Worm (Caenorhabditis elegans) whole organism, L2 larva: ENCODE results near the gene sma-9.

ENCODE experiments used
- F13H6.1 ChIP-seq: sonication (generic microtip); optimal IDR thresholded peaks from 2 replicates; lab custom pipeline; 2016; ENCODE audit warnings: missing genetic modification characterization, missing compliant biosample characterization
- alr-1 ChIP-seq: fragments of 150-350 bp; optimal IDR thresholded peaks from 2 replicates; lab custom pipeline; 2014; ENCODE audit warnings: missing biosample characterization, missing genetic modification characterization
- ama-1 ChIP-seq: fragments of 150-350 bp; optimal IDR thresholded peaks from 2 replicates; lab custom pipeline; 2018; ENCODE audit warnings: inconsistent platforms
- egl-27 ChIP-seq: sonication (generic microtip); optimal IDR thresholded peaks from 3 replicates; lab custom pipeline; 2017; ENCODE audit warnings: missing biosample characterization, missing genetic modification reagents, missing genetic modification characterization
- fos-1 ChIP-seq: fragments of 150-350 bp; optimal IDR thresholded peaks from 2 replicates; lab custom pipeline; 2014; ENCODE audit warnings: missing biosample characterization, missing genetic modification characterization
- lin-39 ChIP-seq: fragments of 150-350 bp; optimal IDR thresholded peaks from 2 replicates; lab custom pipeline; 2014; ENCODE audit warnings: missing biosample characterization, missing genetic modification reagents, missing genetic modification characterization
- nhr-11 ChIP-seq: fragments of 150-350 bp; optimal IDR thresholded peaks from 2 replicates; lab custom pipeline; 2014; ENCODE audit warnings: missing biosample characterization, missing genetic modification characterization
- nhr-21 ChIP-seq: fragments of 150-350 bp; optimal IDR thresholded peaks from 2 replicates; lab custom pipeline; 2014; ENCODE audit warnings: missing biosample characterization, missing genetic modification characterization
- skn-1 ChIP-seq: sonication (generic microtip); optimal IDR thresholded peaks from 2 replicates; lab custom pipeline; 2017; ENCODE audit warnings: missing biosample characterization, missing genetic modification characterization
- snpc-4 ChIP-seq: fragments of 150-350 bp; optimal IDR thresholded peaks from 2 replicates; lab custom pipeline; 2014; ENCODE audit warnings: missing biosample characterization, missing genetic modification characterization
- unc-39 ChIP-seq: fragments of 150-350 bp; optimal IDR thresholded peaks from 2 replicates; lab custom pipeline; 2014; ENCODE audit warnings: missing biosample characterization, missing genetic modification characterization
- zag-1 ChIP-seq: fragments of 150-350 bp; optimal IDR thresholded peaks from 2 replicates; lab custom pipeline; 2014; ENCODE audit warnings: missing biosample characterization, missing genetic modification characterization
- ztf-4 ChIP-seq: fragments of 150-350 bp; optimal IDR thresholded peaks from 2 replicates; lab custom pipeline; 2014; ENCODE audit warnings: missing biosample characterization, missing genetic modification characterization

DNA sequence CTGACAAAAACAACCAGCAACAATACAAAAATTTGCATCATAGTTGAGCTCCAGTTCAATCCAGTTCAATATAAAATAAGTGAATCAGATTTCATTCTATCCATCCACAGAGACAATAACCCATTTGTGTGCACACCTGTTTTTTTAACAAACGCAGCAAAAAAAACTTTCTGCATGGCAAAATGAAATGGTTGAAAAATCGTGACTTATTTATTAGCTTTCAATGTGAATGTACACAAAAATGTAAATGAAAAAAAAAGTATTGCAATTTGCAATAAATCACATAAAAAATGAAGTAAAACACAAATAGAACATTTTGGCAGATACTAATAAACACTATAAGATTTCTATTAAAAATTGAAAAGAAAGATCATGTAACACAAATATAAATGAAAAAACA lies 25.6 kb downstream of the sma-9 start, which contains the start of gene T05A10.6:
- TF ChIP-seq ztf-4 (no peak), skn-1 (no peak), alr-1 (tag; lab: Kevin White, UChicago) (no peak), nhr-21 (tag; lab: Kevin White, UChicago) (no peak), snpc-4 (no peak), fos-1 (no peak), zag-1 (tag; lab: Kevin White, UChicago) (no peak), ama-1 (lab: Kevin White, UChicago) (no peak), egl-27 (tag; lab: Kevin White, UChicago) (no peak), lin-39 (tag; lab: Kevin White, UChicago) (no peak), F13H6.1 (tag; lab: Kevin White, UChicago) (no peak), unc-39 (tag; lab: Kevin White, UChicago) (no peak), nhr-11 (tag; lab: Kevin White, UChicago) (no peak)
